Fruit fly (Drosophila melanogaster) whole organism, adult: ENCODE measurements around the gene prc.

Experiments
- CG12768 ChIP-seq: fragments of 200-800 bp; sonication (Bioruptor generic); optimal IDR thresholded peaks from 2 replicates; lab custom pipeline; 2017; ENCODE audit warnings: missing biosample characterization, missing genetic modification characterization, mild to moderate bottlenecking, moderate library complexity, missing genetic modification reagents
- CG14711 ChIP-seq: fragments of 200-800 bp; sonication (Bioruptor generic); optimal IDR thresholded peaks from 2 replicates; lab custom pipeline; 2018; ENCODE audit warnings: missing biosample characterization, mild to moderate bottlenecking, missing genetic modification characterization, moderate library complexity
- CG33017 ChIP-seq: fragments of 200-800 bp; sonication (Bioruptor generic); optimal IDR thresholded peaks from 2 replicates; lab custom pipeline; 2018; ENCODE audit warnings: missing biosample characterization, mild to moderate bottlenecking, missing genetic modification characterization, moderate library complexity
- CG5204 ChIP-seq: fragments of 200-800 bp; sonication (Bioruptor generic); optimal IDR thresholded peaks from 2 replicates; lab custom pipeline; 2016; ENCODE audit warnings: missing biosample characterization, missing genetic modification characterization
- Clk ChIP-seq: fragments of 200-800 bp; sonication (Bioruptor generic); optimal IDR thresholded peaks from 2 replicates; lab custom pipeline; 2017; ENCODE audit warnings: missing biosample characterization, missing genetic modification characterization
- Crg-1 ChIP-seq: fragments of 200-800 bp; sonication (Bioruptor generic); optimal IDR thresholded peaks from 2 replicates; lab custom pipeline; 2016; ENCODE audit warnings: missing biosample characterization, missing genetic modification characterization
- Mnt ChIP-seq: fragments of 200-800 bp; sonication (Bioruptor generic); optimal IDR thresholded peaks from 2 replicates; lab custom pipeline; 2016; ENCODE audit warnings: missing biosample characterization, mild to moderate bottlenecking, missing genetic modification characterization
- cic ChIP-seq: fragments of 200-800 bp; sonication (Bioruptor generic); optimal IDR thresholded peaks from 2 replicates; lab custom pipeline; 2017; ENCODE audit warnings: missing biosample characterization, mild to moderate bottlenecking, missing genetic modification characterization, moderate library complexity
- cnc ChIP-seq, 2 experiments: fragments of >200 bp; optimal IDR thresholded peaks; 2 replicates each; lab custom pipeline; 2017

DNA sequence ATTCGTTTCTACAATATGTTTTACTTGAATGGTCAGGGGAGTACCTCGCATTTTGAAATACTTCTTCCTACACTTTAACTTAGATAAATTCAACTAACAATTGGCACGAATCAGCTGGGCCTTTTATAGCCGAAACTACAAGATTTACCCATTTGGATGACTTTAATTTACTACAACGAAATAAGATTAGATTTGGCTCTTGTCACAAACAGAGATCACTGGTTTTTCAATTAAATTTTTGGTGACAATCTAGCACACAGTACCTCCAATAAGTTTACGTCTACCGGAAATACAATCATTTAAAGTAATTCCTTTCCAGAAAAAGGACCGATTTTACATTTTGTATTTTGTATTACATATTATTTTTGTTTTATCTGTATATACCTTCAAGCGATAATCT, 21.2 kb downstream of the prc start, which contains the start of gene CG5883:
- TF ChIP-seq CG5204 (GFP tag; lab: Kevin White, UChicago) (no peak), Clk (GFP tag; lab: Kevin White, UChicago) (no peak), CG12768 (no peak), Mnt (no peak), cic (no peak), Crg-1 (GFP tag; lab: Kevin White, UChicago) (no peak), CG33017 (no peak), cnc (optimal IDR thresholded peaks at IDR 0.05; lab: Kevin White, UChicago) (no peak), CG14711 (no peak)
